Fruit fly (Drosophila melanogaster) whole organism, embryonic: ENCODE results near the gene Sgt1.
A peak's percentile ranks its signal among the peaks of the same experiment; 100 is the strongest.

Source experiments
- Atf3 ChIP-seq: fragments of 200-800 bp; sonication (Bioruptor generic); optimal IDR thresholded peaks from 3 replicates; lab custom pipeline; 2016; ENCODE audit warnings: missing biosample characterization, missing genetic modification characterization
- CG10462 ChIP-seq: fragments of 200-800 bp; sonication (Bioruptor generic); optimal IDR thresholded peaks from 2 replicates; lab custom pipeline; 2016; ENCODE audit warnings: missing biosample characterization, missing genetic modification characterization
- CG10654 ChIP-seq: fragments of 200-800 bp; sonication (Bioruptor generic); optimal IDR thresholded peaks from 2 replicates; lab custom pipeline; 2016; ENCODE audit warnings: missing biosample characterization, missing genetic modification characterization
- CG11723 ChIP-seq: fragments of 200-800 bp; sonication (Bioruptor generic); optimal IDR thresholded peaks from 2 replicates; lab custom pipeline; 2017; ENCODE audit warnings: missing biosample characterization, mild to moderate bottlenecking, missing genetic modification characterization
- CG13287 ChIP-seq: fragments of 200-800 bp; sonication (Bioruptor generic); IDR thresholded peaks from 2 replicates; pipeline ENCODE4 v1.3.6; 2022; ENCODE audit warnings: missing biosample characterization, missing genetic modification characterization; ENCODE audit not compliant: partially characterized antibody
- CG13775 ChIP-seq: fragments of 200-800 bp; sonication (Bioruptor generic); optimal IDR thresholded peaks from 3 replicates; lab custom pipeline; 2017; ENCODE audit warnings: missing biosample characterization, mild to moderate bottlenecking, missing genetic modification characterization
- CG1602 ChIP-seq: fragments of 200-800 bp; sonication (Bioruptor generic); optimal IDR thresholded peaks from 3 replicates; lab custom pipeline; 2016; ENCODE audit warnings: missing biosample characterization, missing genetic modification characterization
- CG17385 ChIP-seq: fragments of 200-800 bp; sonication (Bioruptor generic); optimal IDR thresholded peaks from 3 replicates; lab custom pipeline; 2018; ENCODE audit warnings: missing biosample characterization, mild to moderate bottlenecking, missing genetic modification characterization
- CG17568 ChIP-seq: fragments of 200-800 bp; sonication (Bioruptor generic); optimal IDR thresholded peaks from 2 replicates; lab custom pipeline; 2018; ENCODE audit warnings: missing biosample characterization, mild to moderate bottlenecking, missing genetic modification characterization, moderate library complexity
- CG17802 ChIP-seq: fragments of 200-800 bp; sonication (Bioruptor generic); optimal IDR thresholded peaks from 2 replicates; lab custom pipeline; 2018; ENCODE audit warnings: missing biosample characterization, mild to moderate bottlenecking, missing genetic modification characterization, moderate library complexity
- CG30403 ChIP-seq: fragments of 200-800 bp; sonication (Bioruptor generic); optimal IDR thresholded peaks from 3 replicates; lab custom pipeline; 2016; ENCODE audit warnings: missing biosample characterization, missing genetic modification characterization
- CG31388 ChIP-seq: fragments of 200-800 bp; sonication (Bioruptor generic); optimal IDR thresholded peaks from 2 replicates; lab custom pipeline; 2016; ENCODE audit warnings: missing biosample characterization, missing genetic modification characterization
- CG33213 ChIP-seq: fragments of 200-800 bp; sonication (Bioruptor generic); optimal IDR thresholded peaks from 3 replicates; lab custom pipeline; 2016; ENCODE audit warnings: missing biosample characterization, missing genetic modification characterization
- CG43689 ChIP-seq: fragments of 200-800 bp; sonication (Bioruptor generic); IDR thresholded peaks from 2 replicates; pipeline ENCODE4 v1.3.6; 2022; ENCODE audit warnings: missing biosample characterization, missing genetic modification characterization
- CG4707 ChIP-seq: fragments of 200-800 bp; sonication (Bioruptor generic); optimal IDR thresholded peaks from 2 replicates; lab custom pipeline; 2018; ENCODE audit warnings: missing biosample characterization, mild to moderate bottlenecking, missing genetic modification characterization, moderate library complexity
- CG7357 ChIP-seq: fragments of 200-800 bp; sonication (Bioruptor generic); IDR thresholded peaks from 3 replicates; pipeline ENCODE4 v1.3.6; 2022; ENCODE audit warnings: missing biosample characterization, missing genetic modification characterization
- CG7556 ChIP-seq: fragments of 200-800 bp; sonication (Bioruptor generic); optimal IDR thresholded peaks from 2 replicates; lab custom pipeline; 2017; ENCODE audit warnings: missing biosample characterization, mild to moderate bottlenecking, missing genetic modification characterization
- CG8924 ChIP-seq: fragments of 200-800 bp; optimal IDR thresholded peaks from 3 replicates; lab custom pipeline; 2019; ENCODE audit warnings: missing biosample characterization, mild to moderate bottlenecking, missing genetic modification characterization, moderate library complexity
- CG9727 ChIP-seq: fragments of 200-800 bp; sonication (Bioruptor generic); optimal IDR thresholded peaks from 3 replicates; lab custom pipeline; 2017; ENCODE audit warnings: missing biosample characterization, mild to moderate bottlenecking, missing genetic modification characterization
- Chrac-16 ChIP-seq: fragments of 200-800 bp; sonication (Bioruptor generic); optimal IDR thresholded peaks from 3 replicates; lab custom pipeline; 2016; ENCODE audit warnings: missing biosample characterization, missing genetic modification characterization
- D19A ChIP-seq: fragments of 200-800 bp; optimal IDR thresholded peaks from 3 replicates; lab custom pipeline; 2019; ENCODE audit warnings: missing biosample characterization, mild to moderate bottlenecking, missing genetic modification characterization, moderate library complexity
- Ets97D ChIP-seq: fragments of 200-800 bp; sonication (Bioruptor generic); optimal IDR thresholded peaks from 3 replicates; lab custom pipeline; 2016; ENCODE audit warnings: missing biosample characterization, missing genetic modification characterization
- Fer3 ChIP-seq: fragments of 200-800 bp; sonication (Bioruptor generic); optimal IDR thresholded peaks from 2 replicates; lab custom pipeline; 2018; ENCODE audit warnings: missing biosample characterization, mild to moderate bottlenecking, missing genetic modification characterization, moderate library complexity
- HHEX ChIP-seq: fragments of 200-800 bp; sonication (Bioruptor generic); optimal IDR thresholded peaks from 3 replicates; lab custom pipeline; 2017; ENCODE audit warnings: missing biosample characterization, mild to moderate bottlenecking, missing genetic modification characterization, missing genetic modification reagents
- HmgZ ChIP-seq: fragments of 200-800 bp; sonication (Bioruptor generic); optimal IDR thresholded peaks from 2 replicates; lab custom pipeline; 2018; ENCODE audit warnings: missing biosample characterization, mild to moderate bottlenecking, missing genetic modification characterization
- NC2α ChIP-seq: fragments of 200-800 bp; sonication (Bioruptor generic); optimal IDR thresholded peaks from 2 replicates; lab custom pipeline; 2016; ENCODE audit warnings: missing biosample characterization, missing genetic modification characterization
- NFAT ChIP-seq: fragments of 200-800 bp; sonication (Bioruptor generic); IDR thresholded peaks from 2 replicates; pipeline ENCODE4 v1.3.6; 2022; ENCODE audit warnings: missing biosample characterization, missing genetic modification characterization
- Neu2 ChIP-seq: fragments of 200-800 bp; sonication (Bioruptor generic); optimal IDR thresholded peaks from 3 replicates; lab custom pipeline; 2016; ENCODE audit warnings: missing biosample characterization, missing genetic modification characterization, borderline replicate concordance
- Sin3A ChIP-seq: fragments of >200 bp; optimal IDR thresholded peaks from 2 replicates; lab custom pipeline; 2018
- Ssrp ChIP-seq: fragments of 200-800 bp; sonication (Bioruptor generic); optimal IDR thresholded peaks from 2 replicates; lab custom pipeline; 2018; ENCODE audit warnings: missing biosample characterization, mild to moderate bottlenecking, missing genetic modification characterization, moderate library complexity
- cwo ChIP-seq: fragments of 200-800 bp; sonication (Bioruptor generic); optimal IDR thresholded peaks from 3 replicates; lab custom pipeline; 2017; ENCODE audit warnings: missing biosample characterization, missing genetic modification characterization, mild to moderate bottlenecking, moderate library complexity, missing genetic modification reagents
- da ChIP-seq: fragments of 200-800 bp; sonication (Bioruptor generic); optimal IDR thresholded peaks from 2 replicates; lab custom pipeline; 2016; ENCODE audit warnings: missing biosample characterization, missing genetic modification characterization
- dmrt11E ChIP-seq: fragments of 200-800 bp; sonication (Bioruptor generic); optimal IDR thresholded peaks from 3 replicates; lab custom pipeline; 2018; ENCODE audit warnings: missing biosample characterization, mild to moderate bottlenecking, missing genetic modification characterization, moderate library complexity
- fd64A ChIP-seq: fragments of 200-800 bp; sonication (Bioruptor generic); optimal IDR thresholded peaks from 3 replicates; lab custom pipeline; 2018; ENCODE audit warnings: missing biosample characterization, mild to moderate bottlenecking, missing genetic modification characterization
- fd96Cb ChIP-seq: fragments of 200-800 bp; sonication (Bioruptor generic); optimal IDR thresholded peaks from 2 replicates; lab custom pipeline; 2018; ENCODE audit warnings: missing biosample characterization, mild to moderate bottlenecking, missing genetic modification characterization, moderate library complexity
- gfzf ChIP-seq: fragments of 200-800 bp; sonication (Bioruptor generic); optimal IDR thresholded peaks from 2 replicates; lab custom pipeline; 2016; ENCODE audit warnings: missing biosample characterization, mild to moderate bottlenecking, missing genetic modification characterization, moderate library complexity
- gro ChIP-seq: fragments of 200-800 bp; sonication (Bioruptor generic); optimal IDR thresholded peaks from 2 replicates; lab custom pipeline; 2016; ENCODE audit warnings: missing biosample characterization, missing genetic modification characterization
- mam ChIP-seq: fragments of 200-800 bp; sonication (Bioruptor generic); optimal IDR thresholded peaks from 3 replicates; lab custom pipeline; 2016; ENCODE audit warnings: missing biosample characterization, missing genetic modification characterization
- nau ChIP-seq: fragments of 200-800 bp; sonication (Bioruptor generic); optimal IDR thresholded peaks from 3 replicates; lab custom pipeline; 2017; ENCODE audit warnings: missing biosample characterization, mild to moderate bottlenecking, missing genetic modification characterization, missing genetic modification reagents
- nerfin-1 ChIP-seq: fragments of 200-800 bp; sonication (Bioruptor generic); optimal IDR thresholded peaks from 3 replicates; lab custom pipeline; 2019; ENCODE audit warnings: missing biosample characterization, mild to moderate bottlenecking, missing genetic modification characterization, moderate library complexity
- pan ChIP-seq, 4 experiments: fragments of >200 bp in 3 of 4; fragments of 200-800 bp in 1 of 4; sonication (Bioruptor generic) in 1 of 4; optimal IDR thresholded peaks in 3 of 4; IDR thresholded peaks in 1 of 4; 2 replicates each; pipeline versions ENCODE4 v1.3.6 to Lab custom; 2017 to 2022; ENCODE audit warnings: missing biosample characterization in 2 of 4, missing genetic modification characterization in 2 of 4, mixed read lengths in 1 of 4
- pho ChIP-seq: fragments of 200-800 bp; sonication (Bioruptor generic); optimal IDR thresholded peaks from 2 replicates; lab custom pipeline; 2016; ENCODE audit warnings: missing biosample characterization, missing genetic modification characterization
- pros ChIP-seq: fragments of 200-800 bp; sonication (Bioruptor generic); optimal IDR thresholded peaks from 3 replicates; lab custom pipeline; 2019; ENCODE audit warnings: missing biosample characterization, mild to moderate bottlenecking, missing genetic modification characterization, moderate library complexity
- pzg ChIP-seq: fragments of 200-800 bp; sonication (Bioruptor generic); optimal IDR thresholded peaks from 3 replicates; lab custom pipeline; 2018; ENCODE audit warnings: missing biosample characterization, mild to moderate bottlenecking, missing genetic modification characterization, moderate library complexity
- ro ChIP-seq: fragments of 200-800 bp; sonication (Bioruptor generic); IDR thresholded peaks from 2 replicates; pipeline ENCODE4 v1.3.6; 2022; ENCODE audit warnings: missing biosample characterization, missing genetic modification characterization
- tin ChIP-seq: fragments of 200-800 bp; sonication (Bioruptor generic); optimal IDR thresholded peaks from 3 replicates; lab custom pipeline; 2016; ENCODE audit warnings: missing biosample characterization, missing genetic modification characterization
- trem ChIP-seq: fragments of 200-800 bp; optimal IDR thresholded peaks from 3 replicates; lab custom pipeline; 2019; ENCODE audit warnings: missing biosample characterization, mild to moderate bottlenecking, missing genetic modification characterization, moderate library complexity
- unc-4 ChIP-seq: fragments of 200-800 bp; sonication (Bioruptor generic); IDR thresholded peaks from 2 replicates; pipeline ENCODE4 v1.3.6; 2022; ENCODE audit warnings: missing biosample characterization, missing genetic modification characterization; ENCODE audit not compliant: partially characterized antibody
- zfh2 ChIP-seq: fragments of 200-800 bp; sonication (Bioruptor generic); optimal IDR thresholded peaks from 2 replicates; lab custom pipeline; 2016; ENCODE audit warnings: missing biosample characterization, missing genetic modification characterization

Sgt1 gene

dm6 chr3R:8300928-8301752, 3.9 kb downstream of the Sgt1 start, which contains the start of the genes CG9626 and mRpL1 (continued):
- TF ChIP-seq CG13287 (GFP tag; lab: Robert Waterston, UW) (peak; percentile 60), CG10654 (GFP tag; lab: Kevin White, UChicago) (no peak), cwo (no peak), pho (GFP tag; lab: Kevin White, UChicago) (peak; percentile 17), Neu2 (no peak), CG4707 (no peak), CG1602 (GFP tag; lab: Kevin White, UChicago) (no peak), Sin3A (lab: Kevin White, UChicago) (peak; percentile 49), CG17385 (GFP tag; lab: Kevin White, UChicago) (no peak), gro (no peak), CG7357 (GFP tag; lab: Robert Waterston, UW) (no peak), HmgZ (tag; lab: Kevin White, UChicago) (peak; percentile 88), Chrac-16 (no peak), CG10462 (GFP tag; lab: Kevin White, UChicago) (no peak), mam (GFP tag; lab: Kevin White, UChicago) (peak; percentile 34), NFAT (GFP tag; lab: Robert Waterston, UW) (peak; percentile 46; the same call in 1 of the 2 replicates), CG7556 (no peak), CG43689 (GFP tag; lab: Robert Waterston, UW) (no peak), CG9727 (GFP tag; lab: Kevin White, UChicago) (no peak), CG11723 (no peak), NC2α (no peak), nau (no peak), D19A (tag; lab: Kevin White, UChicago) (no peak), Ets97D (GFP tag; lab: Kevin White, UChicago) (peak; percentile 80), gfzf (peak; percentile 63), CG30403 (GFP tag; lab: Kevin White, UChicago) (peak; percentile 12), CG17802 (tag; lab: Kevin White, UChicago) (peak; percentile 7), nerfin-1 (peak; percentile 40), tin (GFP tag; lab: Kevin White, UChicago) (no peak), Atf3 (GFP tag; lab: Kevin White, UChicago) (no peak), zfh2 (GFP tag; lab: Kevin White, UChicago) (peak; percentile 47), pros (GFP tag; lab: Kevin White, UChicago) (no peak), Fer3 (tag; lab: Kevin White, UChicago) (no peak), trem (peak; percentile 100), CG17568 (no peak), HHEX (GFP tag; lab: Kevin White, UChicago) (no peak), CG31388 (GFP tag; lab: Kevin White, UChicago) (no peak), fd96Cb (tag; lab: Kevin White, UChicago) (no peak), pan (optimal IDR thresholded peaks at IDR 0.05; lab: Kevin White, UChicago) (no peak), pan (GFP tag; optimal IDR thresholded peaks at IDR 0.05 in 1 of 2, IDR thresholded peaks at IDR 0.05 in 1 of 2) (no peak), da (GFP tag; lab: Kevin White, UChicago) (no peak), Ssrp (no peak), unc-4 (GFP tag; lab: Robert Waterston, UW) (no peak), ro (GFP tag; lab: Robert Waterston, UW) (no peak), CG13775 (GFP tag; lab: Kevin White, UChicago) (no peak), pzg (GFP tag; lab: Kevin White, UChicago) (peak; percentile 90), CG33213 (peak; percentile 58), dmrt11E (tag; lab: Kevin White, UChicago) (peak; percentile 6), fd64A (GFP tag; lab: Kevin White, UChicago) (no peak), CG8924 (tag; lab: Kevin White, UChicago) (no peak)
